Fruit fly (Drosophila melanogaster) S2 (cell line): Measurements from ENCODE around the gene EndoGI.

ENCODE experiments used
- CG8478 ChIP-seq: fragments of >200 bp; optimal IDR thresholded peaks from 2 replicates; lab custom pipeline; 2018
- CTCF ChIP-seq, 2 experiments: fragments of >200 bp; optimal IDR thresholded peaks; 2 replicates each; lab custom pipeline; 2018

dm6 chr2L:16277922-16278321, 20.4 kb downstream of the EndoGI start:
- no peak for TF ChIP-seq CG8478 (lab: Kevin White, UChicago)
- TF ChIP-seq CTCF (optimal IDR thresholded peaks at IDR 0.05; lab: Kevin White, UChicago) = no peak
